Fruit fly (Drosophila melanogaster) whole organism, embryonic: ENCODE results near the gene Rad1.
A peak's percentile ranks its signal among the peaks of the same experiment; 100 is the strongest.

ENCODE experiments used
- Bdp1 ChIP-seq: fragments of 200-800 bp; sonication (Bioruptor generic); optimal IDR thresholded peaks from 3 replicates; lab custom pipeline; 2016; ENCODE audit warnings: missing biosample characterization, missing genetic modification characterization
- Bgb ChIP-seq: fragments of 200-800 bp; sonication (Bioruptor generic); IDR thresholded peaks from 2 replicates; pipeline ENCODE4 v1.3.6; 2022; ENCODE audit warnings: missing biosample characterization, missing genetic modification characterization; ENCODE audit not compliant: partially characterized antibody
- CG10267 ChIP-seq: fragments of 200-800 bp; sonication (Bioruptor generic); optimal IDR thresholded peaks from 2 replicates; lab custom pipeline; 2018; ENCODE audit warnings: missing biosample characterization, mild to moderate bottlenecking, missing genetic modification characterization, moderate library complexity
- CG11695 ChIP-seq: fragments of 200-800 bp; sonication (Bioruptor generic); IDR thresholded peaks from 3 replicates; pipeline ENCODE4 v1.3.6; 2022; ENCODE audit warnings: missing biosample characterization, missing genetic modification characterization
- CG12104 ChIP-seq: fragments of 200-800 bp; sonication (Bioruptor generic); optimal IDR thresholded peaks from 3 replicates; lab custom pipeline; 2016; ENCODE audit warnings: missing biosample characterization, missing genetic modification characterization
- CG13287 ChIP-seq: fragments of 200-800 bp; sonication (Bioruptor generic); IDR thresholded peaks from 2 replicates; pipeline ENCODE4 v1.3.6; 2022; ENCODE audit warnings: missing biosample characterization, missing genetic modification characterization; ENCODE audit not compliant: partially characterized antibody
- CG14667 ChIP-seq: fragments of 200-800 bp; sonication (Bioruptor generic); IDR thresholded peaks from 2 replicates; pipeline ENCODE4 v1.3.6; 2022; ENCODE audit warnings: missing biosample characterization, missing genetic modification characterization
- CG14710 ChIP-seq: fragments of 200-800 bp; sonication (Bioruptor generic); optimal IDR thresholded peaks from 3 replicates; lab custom pipeline; 2019; ENCODE audit warnings: missing biosample characterization, mild to moderate bottlenecking, missing genetic modification characterization, moderate library complexity
- CG1603 ChIP-seq: fragments of 200-800 bp; sonication (Bioruptor generic); optimal IDR thresholded peaks from 2 replicates; lab custom pipeline; 2019; ENCODE audit warnings: missing biosample characterization, mild to moderate bottlenecking, missing genetic modification characterization, moderate library complexity
- CG17328 ChIP-seq: fragments of 200-800 bp; sonication (Bioruptor generic); IDR thresholded peaks from 2 replicates; pipeline ENCODE4 v1.3.6; 2022; ENCODE audit warnings: missing biosample characterization, missing genetic modification characterization
- CG18011 ChIP-seq: fragments of 200-800 bp; sonication (Bioruptor generic); optimal IDR thresholded peaks from 2 replicates; lab custom pipeline; 2017; ENCODE audit warnings: missing biosample characterization, missing genetic modification characterization, mild to moderate bottlenecking, moderate library complexity, missing genotype
- CG18476 ChIP-seq: fragments of 200-800 bp; sonication (Bioruptor generic); optimal IDR thresholded peaks from 2 replicates; lab custom pipeline; 2016; ENCODE audit warnings: missing biosample characterization, mild to moderate bottlenecking, missing genetic modification characterization
- CG2116 ChIP-seq: fragments of 200-800 bp; sonication (Bioruptor generic); optimal IDR thresholded peaks from 3 replicates; lab custom pipeline; 2018; ENCODE audit warnings: missing biosample characterization, mild to moderate bottlenecking, missing genetic modification characterization
- CG2202 ChIP-seq: fragments of 200-800 bp; sonication (Bioruptor generic); optimal IDR thresholded peaks from 2 replicates; lab custom pipeline; 2018; ENCODE audit warnings: missing biosample characterization, mild to moderate bottlenecking, missing genetic modification characterization
- CG31224 ChIP-seq: fragments of 200-800 bp; sonication (Bioruptor generic); IDR thresholded peaks from 2 replicates; pipeline ENCODE4 v1.3.6; 2022; ENCODE audit warnings: missing biosample characterization, missing genetic modification characterization
- CG33213 ChIP-seq: fragments of 200-800 bp; sonication (Bioruptor generic); optimal IDR thresholded peaks from 3 replicates; lab custom pipeline; 2016; ENCODE audit warnings: missing biosample characterization, missing genetic modification characterization
- CG3847 ChIP-seq: fragments of 200-800 bp; sonication (Bioruptor generic); IDR thresholded peaks from 2 replicates; pipeline ENCODE4 v1.3.6; 2022; ENCODE audit warnings: missing biosample characterization, missing genetic modification characterization
- CG7556 ChIP-seq: fragments of 200-800 bp; sonication (Bioruptor generic); optimal IDR thresholded peaks from 2 replicates; lab custom pipeline; 2017; ENCODE audit warnings: missing biosample characterization, mild to moderate bottlenecking, missing genetic modification characterization
- CG9797 ChIP-seq: fragments of 200-800 bp; sonication (Bioruptor generic); optimal IDR thresholded peaks from 3 replicates; lab custom pipeline; 2018; ENCODE audit warnings: missing biosample characterization, mild to moderate bottlenecking, missing genetic modification characterization
- CG9876 ChIP-seq: fragments of 200-800 bp; sonication (Bioruptor generic); optimal IDR thresholded peaks from 2 replicates; lab custom pipeline; 2016; ENCODE audit warnings: missing biosample characterization, missing genetic modification characterization
- CTCF ChIP-seq: fragments of 200-800 bp; sonication (Bioruptor generic); optimal IDR thresholded peaks from 2 replicates; lab custom pipeline; 2017; ENCODE audit warnings: missing biosample characterization, mild to moderate bottlenecking, missing genetic modification characterization, moderate library complexity
- Dll ChIP-seq: fragments of 200-800 bp; sonication (Bioruptor generic); IDR thresholded peaks from 4 replicates; pipeline ENCODE4 v1.3.6; 2022; ENCODE audit warnings: missing biosample characterization, missing genetic modification characterization; ENCODE audit not compliant: partially characterized antibody
- Dp ChIP-seq: fragments of 200-800 bp; sonication (Bioruptor generic); optimal IDR thresholded peaks from 2 replicates; lab custom pipeline; 2018; ENCODE audit warnings: missing biosample characterization, mild to moderate bottlenecking, missing genetic modification characterization, moderate library complexity
- Dref ChIP-seq: fragments of 200-800 bp; sonication (Bioruptor generic); IDR thresholded peaks from 2 replicates; pipeline ENCODE4 v1.3.6; 2022; ENCODE audit warnings: missing biosample characterization, missing genetic modification characterization
- E2f2 ChIP-seq: fragments of 200-800 bp; sonication (Bioruptor generic); IDR thresholded peaks from 2 replicates; pipeline ENCODE4 v1.3.6; 2022; ENCODE audit warnings: missing biosample characterization, missing genetic modification characterization
- Gsc ChIP-seq: fragments of 200-800 bp; sonication (Bioruptor generic); IDR thresholded peaks from 2 replicates; pipeline ENCODE4 v1.3.6; 2022; ENCODE audit warnings: missing biosample characterization, missing genetic modification characterization
- Hand ChIP-seq: fragments of 200-800 bp; sonication (Bioruptor generic); optimal IDR thresholded peaks from 2 replicates; lab custom pipeline; 2017; ENCODE audit warnings: mild to moderate bottlenecking, missing biosample characterization, missing genetic modification reagents, missing genetic modification characterization
- Hsf ChIP-seq: fragments of 200-800 bp; sonication (Bioruptor generic); optimal IDR thresholded peaks from 3 replicates; lab custom pipeline; 2016; ENCODE audit warnings: missing biosample characterization, missing genetic modification characterization
- Myb ChIP-seq: fragments of 200-800 bp; sonication (Bioruptor generic); optimal IDR thresholded peaks from 2 replicates; lab custom pipeline; 2016; ENCODE audit warnings: missing biosample characterization, missing genetic modification characterization
- NFAT ChIP-seq: fragments of 200-800 bp; sonication (Bioruptor generic); IDR thresholded peaks from 2 replicates; pipeline ENCODE4 v1.3.6; 2022; ENCODE audit warnings: missing biosample characterization, missing genetic modification characterization
- Pdp1 ChIP-seq, 2 experiments: fragments of 200-800 bp; sonication (Bioruptor generic); optimal IDR thresholded peaks; 3 replicates each; lab custom pipeline; 2016; ENCODE audit warnings: missing biosample characterization in 2 of 2, missing genetic modification characterization in 2 of 2, mild to moderate bottlenecking in 1 of 2, moderate library complexity in 1 of 2
- Scr ChIP-seq: fragments of 200-800 bp; sonication (Bioruptor generic); IDR thresholded peaks from 2 replicates; pipeline ENCODE4 v1.3.6; 2022; ENCODE audit warnings: missing biosample characterization, missing genetic modification characterization; ENCODE audit not compliant: partially characterized antibody
- Sin3A ChIP-seq: fragments of >200 bp; optimal IDR thresholded peaks from 2 replicates; lab custom pipeline; 2018
- Six4 ChIP-seq: fragments of 200-800 bp; sonication (Bioruptor generic); optimal IDR thresholded peaks from 2 replicates; lab custom pipeline; 2016; ENCODE audit warnings: missing biosample characterization, missing genetic modification characterization
- Sry-δ ChIP-seq: fragments of 200-800 bp; sonication (Bioruptor generic); optimal IDR thresholded peaks from 2 replicates; lab custom pipeline; 2016; ENCODE audit warnings: missing biosample characterization, missing genetic modification characterization
- Taf1 ChIP-seq: fragments of 200-800 bp; sonication (Bioruptor generic); IDR thresholded peaks from 2 replicates; pipeline ENCODE4 v1.3.6; 2022; ENCODE audit warnings: missing biosample characterization, missing genetic modification characterization
- ato ChIP-seq: fragments of 200-800 bp; sonication (Bioruptor generic); IDR thresholded peaks from 2 replicates; pipeline ENCODE4 v1.3.6; 2022; ENCODE audit warnings: missing biosample characterization, missing genetic modification characterization; ENCODE audit not compliant: partially characterized antibody
- bbx ChIP-seq: fragments of 200-800 bp; sonication (Bioruptor generic); IDR thresholded peaks from 2 replicates; pipeline ENCODE4 v1.3.6; 2022; ENCODE audit warnings: missing biosample characterization, missing genetic modification characterization; ENCODE audit not compliant: partially characterized antibody
- croc ChIP-seq: fragments of 200-800 bp; sonication (Bioruptor generic); conservative IDR thresholded peaks from 3 replicates; pipeline ENCODE4 v1.3.6; 2022; ENCODE audit warnings: missing biosample characterization, missing genetic modification characterization
- insv ChIP-seq, 2 experiments: fragments of 200-800 bp; sonication (Bioruptor generic); optimal IDR thresholded peaks; 3 replicates each; lab custom pipeline; 2016 to 2018; ENCODE audit warnings: missing biosample characterization in 2 of 2, missing genetic modification characterization in 2 of 2
- maf-S ChIP-seq: fragments of 200-800 bp; sonication (Bioruptor generic); optimal IDR thresholded peaks from 2 replicates; lab custom pipeline; 2016; ENCODE audit warnings: missing biosample characterization, missing genetic modification characterization
- prd ChIP-seq, 3 experiments: fragments of >200 bp in 2 of 3; fragments of 200-800 bp in 1 of 3; sonication (Bioruptor generic) in 1 of 3; optimal IDR thresholded peaks in 2 of 3; IDR thresholded peaks in 1 of 3; 2 replicates in 2 of 3; 3 replicates in 1 of 3; pipeline versions ENCODE4 v1.3.6 to Lab custom; 2017 to 2022; ENCODE audit warnings: missing biosample characterization in 1 of 3, missing genetic modification characterization in 1 of 3
- pzg ChIP-seq: fragments of 200-800 bp; sonication (Bioruptor generic); optimal IDR thresholded peaks from 3 replicates; lab custom pipeline; 2018; ENCODE audit warnings: missing biosample characterization, mild to moderate bottlenecking, missing genetic modification characterization, moderate library complexity
- ranshi ChIP-seq: fragments of 200-800 bp; sonication (Bioruptor generic); IDR thresholded peaks from 2 replicates; pipeline ENCODE4 v1.3.6; 2022; ENCODE audit warnings: missing biosample characterization, missing genetic modification characterization
- sens ChIP-seq: fragments of 200-800 bp; sonication (Bioruptor generic); peaks from one replicate; lab custom pipeline; 2016; ENCODE audit warnings: missing biosample characterization, missing genetic modification characterization
- stwl ChIP-seq: fragments of 200-800 bp; sonication (Bioruptor generic); optimal IDR thresholded peaks from 3 replicates; lab custom pipeline; 2018; ENCODE audit warnings: missing biosample characterization, mild to moderate bottlenecking, missing genetic modification characterization, moderate library complexity
- tll ChIP-seq, 2 experiments: fragments of 200-800 bp in 1 of 2; fragments of >200 bp in 1 of 2; sonication (Bioruptor generic) in 1 of 2; optimal IDR thresholded peaks; 2 replicates each; lab custom pipeline; 2017 to 2019; ENCODE audit warnings: missing biosample characterization in 2 of 2, missing genetic modification characterization in 2 of 2, mild to moderate bottlenecking in 1 of 2, moderate library complexity in 1 of 2
- trem ChIP-seq: fragments of 200-800 bp; optimal IDR thresholded peaks from 3 replicates; lab custom pipeline; 2019; ENCODE audit warnings: missing biosample characterization, mild to moderate bottlenecking, missing genetic modification characterization, moderate library complexity
- vvl ChIP-seq: fragments of 200-800 bp; sonication (Bioruptor generic); IDR thresholded peaks from 2 replicates; pipeline ENCODE4 v1.3.6; 2022; ENCODE audit warnings: missing biosample characterization, missing genetic modification characterization
- zen ChIP-seq: fragments of 200-800 bp; sonication (Bioruptor generic); optimal IDR thresholded peaks from 3 replicates; lab custom pipeline; 2018; ENCODE audit warnings: missing biosample characterization, mild to moderate bottlenecking, missing genetic modification characterization, moderate library complexity

The Rad1 gene

dm6 chr2L:2574717-2575273 is at the start of gene Rad1, which contains the start of gene Sws1:
Rad1 (minus strand) TSS chr2L:2575052.
Sws1 (minus strand) TSS chr2L:2575052.
- TF ChIP-seq sens (peak; percentile 46), zen (tag; lab: Kevin White, UChicago) (peak; percentile 51), Bgb (GFP tag; lab: Robert Waterston, UW) (peak; percentile 20; the same call in 1 of the 2 replicates), Dll (peak; percentile 34; the same call in 1 of the 4 replicates), tll (GFP tag; optimal IDR thresholded peaks at IDR 0.05; lab: Kevin White, UChicago) (peak in 1 of 2 experiments; percentile 66), Scr (GFP tag; lab: Robert Waterston, UW) (0 out of 2 replicates have a peak, but pooled peaks have one; percentile 21), CG9797 (GFP tag; lab: Kevin White, UChicago) (peak; percentile 20), CG33213 (GFP tag; lab: Kevin White, UChicago) (no peak), CG12104 (no peak), bbx (GFP tag; lab: Robert Waterston, UW) (no peak; the same call in 1 of the 2 replicates), CG31224 (GFP tag; lab: Robert Waterston, UW) (no peak), Myb (GFP tag; lab: Kevin White, UChicago) (peak; percentile 6), pzg (GFP tag; lab: Kevin White, UChicago) (peak; percentile 72), CG2116 (GFP tag; lab: Kevin White, UChicago) (peak; percentile 32), insv (GFP tag; optimal IDR thresholded peaks at IDR 0.05; lab: Kevin White, UChicago) (peak in 1 of 2 experiments; percentile 92), Bdp1 (GFP tag; lab: Kevin White, UChicago) (no peak), CG1603 (tag; lab: Kevin White, UChicago) (peak; percentile 62), CG3847 (GFP tag; lab: Robert Waterston, UW) (peak; percentile 41; the same call in 1 of the 2 replicates), CG18476 (no peak), CG9876 (GFP tag; lab: Kevin White, UChicago) (no peak), CG7556 (GFP tag; lab: Kevin White, UChicago) (no peak), croc (GFP tag; lab: Robert Waterston, UW) (no peak), Hsf (no peak), Dp (GFP tag; lab: Kevin White, UChicago) (peak; percentile 92), vvl (peak; percentile 78), Gsc (GFP tag; lab: Robert Waterston, UW) (no peak), CG13287 (GFP tag; lab: Robert Waterston, UW) (peak; percentile 35; the same call in 1 of the 2 replicates), CG18011 (GFP tag; lab: Kevin White, UChicago) (peak; percentile 91), CTCF (peak; percentile 57), Hand (GFP tag; lab: Kevin White, UChicago) (no peak), CG2202 (tag; lab: Kevin White, UChicago) (no peak), ranshi (GFP tag; lab: Robert Waterston, UW) (peak; percentile 95), Six4 (GFP tag; lab: Kevin White, UChicago) (no peak), Dref (GFP tag; lab: Robert Waterston, UW) (peak; percentile 43; the same call in 1 of the 2 replicates), Taf1 (GFP tag; lab: Robert Waterston, UW) (no peak), Sry-δ (GFP tag; lab: Kevin White, UChicago) (peak; percentile 5), CG14667 (GFP tag; lab: Robert Waterston, UW) (no peak), NFAT (GFP tag; lab: Robert Waterston, UW) (no peak), Pdp1 (GFP tag; optimal IDR thresholded peaks at IDR 0.05; lab: Kevin White, UChicago) (peak in 1 of 2 experiments; percentile 57), E2f2 (GFP tag; lab: Robert Waterston, UW) (peak; percentile 95), CG10267 (tag; lab: Kevin White, UChicago) (peak; percentile 55), stwl (tag; lab: Kevin White, UChicago) (peak; percentile 68), CG17328 (GFP tag; lab: Robert Waterston, UW) (no peak), trem (tag; lab: Kevin White, UChicago) (peak; percentile 84), ato (GFP tag; lab: Robert Waterston, UW) (no peak), prd (optimal IDR thresholded peaks at IDR 0.05; lab: Kevin White, UChicago) (no peak), prd (GFP tag; IDR thresholded peaks at IDR 0.05; lab: Robert Waterston, UW) (no peak), maf-S (GFP tag; lab: Kevin White, UChicago) (no peak), Sin3A (lab: Kevin White, UChicago) (peak; percentile 26), CG11695 (GFP tag; lab: Robert Waterston, UW) (no peak), CG14710 (peak; percentile 24)
